Fruit fly (Drosophila melanogaster): ENCODE measurements around the gene RagA-B.

RagA-B gene

dm6 chr3R:9019689-9020138 lies 35.6 kb upstream of the RagA-B start, which contains the start of gene tgo (continued):
- no peak for TF ChIP-seq pros (GFP tag; optimal IDR thresholded peaks at IDR 0.05)
- TF ChIP-seq unc-4 (GFP tag; IDR thresholded peaks at IDR 0.05; ENCODE audit: partially characterized antibody): peak; percentile 59; the same call in 1 of the 2 replicates
- no peak for TF ChIP-seq hb (GFP tag; IDR thresholded peaks at IDR 0.05; ENCODE audit: partially characterized antibody)
- no peak for TF ChIP-seq jigr1 (GFP tag; IDR thresholded peaks at IDR 0.05)
- TF ChIP-seq Ets97D (GFP tag; optimal IDR thresholded peaks at IDR 0.05): peak; percentile 52
- no peak for TF ChIP-seq Spps (tag; optimal IDR thresholded peaks at IDR 0.05)
- no peak for TF ChIP-seq CG13424 (tag; optimal IDR thresholded peaks at IDR 0.05)
- no peak for TF ChIP-seq exex (tag; optimal IDR thresholded peaks at IDR 0.05)
- TF ChIP-seq Dref (GFP tag; IDR thresholded peaks at IDR 0.05): peak; percentile 89
- no peak for TF ChIP-seq shn (GFP tag; optimal IDR thresholded peaks at IDR 0.05)
- no peak for TF ChIP-seq Optix (GFP tag; IDR thresholded peaks at IDR 0.05)
- no peak for TF ChIP-seq Chrac-16 (GFP tag; optimal IDR thresholded peaks at IDR 0.05)
- TF ChIP-seq nau (GFP tag; optimal IDR thresholded peaks at IDR 0.05): no peak
- no peak for TF ChIP-seq fu2 (GFP tag; optimal IDR thresholded peaks at IDR 0.05)
- TF ChIP-seq Sin3A (optimal IDR thresholded peaks at IDR 0.05): peak; percentile 65
- no peak for TF ChIP-seq CG6175 (GFP tag; IDR thresholded peaks at IDR 0.05)
- no peak for TF ChIP-seq Sox102F (GFP tag; optimal IDR thresholded peaks at IDR 0.05)
- no peak for TF ChIP-seq Hand (GFP tag; optimal IDR thresholded peaks at IDR 0.05)
- TF ChIP-seq dmrt99B (tag; optimal IDR thresholded peaks at IDR 0.05): no peak
- no peak for TF ChIP-seq Jarid2 (GFP tag; optimal IDR thresholded peaks at IDR 0.05)
- TF ChIP-seq CoRest (tag; optimal IDR thresholded peaks at IDR 0.05): peak; percentile 52
- peak; percentile 69 for TF ChIP-seq CG12659 (GFP tag; optimal IDR thresholded peaks at IDR 0.05)
- peak; percentile 36 for TF ChIP-seq gcm (GFP tag; optimal IDR thresholded peaks at IDR 0.05)
- peak; percentile 17 for TF ChIP-seq CG33213 (GFP tag; optimal IDR thresholded peaks at IDR 0.05)
- TF ChIP-seq jumu (GFP tag; optimal IDR thresholded peaks at IDR 0.05): no peak
- no peak for TF ChIP-seq ATbp (GFP tag; optimal IDR thresholded peaks at IDR 0.05)
- peak; percentile 36; the same call in 1 of the 2 replicates for TF ChIP-seq bbx (GFP tag; IDR thresholded peaks at IDR 0.05; ENCODE audit: partially characterized antibody)
- TF ChIP-seq CG12071 (GFP tag; optimal IDR thresholded peaks at IDR 0.05): no peak
- TF ChIP-seq D19A (tag; optimal IDR thresholded peaks at IDR 0.05): no peak
- no peak for TF ChIP-seq CG7963 (GFP tag; IDR thresholded peaks at IDR 0.05; ENCODE audit: partially characterized antibody)
- no peak for TF ChIP-seq Dbx (GFP tag; IDR thresholded peaks at IDR 0.05)
- TF ChIP-seq run (tag; optimal IDR thresholded peaks at IDR 0.05): no peak
- no peak for TF ChIP-seq cas (GFP tag; IDR thresholded peaks at IDR 0.05)
- no peak for TF ChIP-seq GATAe (GFP tag; conservative IDR thresholded peaks at IDR 0.05)
- no peak for TF ChIP-seq CG7745 (tag; optimal IDR thresholded peaks at IDR 0.05)
- no peak for TF ChIP-seq CG42726 (GFP tag; IDR thresholded peaks at IDR 0.05; ENCODE audit: partially characterized antibody)
- TF ChIP-seq sob (GFP tag; IDR thresholded peaks at IDR 0.05): no peak
- TF ChIP-seq Antp (GFP tag; optimal IDR thresholded peaks at IDR 0.05): no peak
- TF ChIP-seq en (GFP tag; optimal IDR thresholded peaks at IDR 0.05): no peak
- TF ChIP-seq kni (GFP tag; optimal IDR thresholded peaks at IDR 0.05): peak; percentile 72
- no peak for TF ChIP-seq wek (GFP tag; optimal IDR thresholded peaks at IDR 0.05)
- TF ChIP-seq bowl (GFP tag; IDR thresholded peaks at IDR 0.05): no peak
- TF ChIP-seq CG12299 (tag; optimal IDR thresholded peaks at IDR 0.05): no peak
- no peak for TF ChIP-seq CG14667 (GFP tag; IDR thresholded peaks at IDR 0.05)
- peak; percentile 71 for TF ChIP-seq stwl (tag; optimal IDR thresholded peaks at IDR 0.05)
- no peak for TF ChIP-seq zf30C (GFP tag; optimal IDR thresholded peaks at IDR 0.05)
- no peak for TF ChIP-seq cwo (GFP tag; optimal IDR thresholded peaks at IDR 0.05)
- no peak for TF ChIP-seq Nf-YC (tag; optimal IDR thresholded peaks at IDR 0.05)
- TF ChIP-seq CG16815 (GFP tag; optimal IDR thresholded peaks at IDR 0.05): no peak
- TF ChIP-seq dysf (GFP tag; IDR thresholded peaks at IDR 0.05): no peak
- TF ChIP-seq bsh (GFP tag; optimal IDR thresholded peaks at IDR 0.05): no peak
